Worm (Caenorhabditis elegans) whole organism, L2 larva: ENCODE measurements around the gene F02A9.1.

ENCODE experiments used
- C34F6.9 ChIP-seq: fragments of 150-350 bp; optimal IDR thresholded peaks from 2 replicates; lab custom pipeline; 2014; ENCODE audit warnings: missing biosample characterization, missing genetic modification characterization
- F13H6.1 ChIP-seq: sonication (generic microtip); optimal IDR thresholded peaks from 2 replicates; lab custom pipeline; 2016; ENCODE audit warnings: missing genetic modification characterization, missing compliant biosample characterization
- R02D3.7 ChIP-seq: fragments of 150-350 bp; optimal IDR thresholded peaks from 2 replicates; lab custom pipeline; 2014; ENCODE audit warnings: missing biosample characterization, missing genetic modification characterization
- alr-1 ChIP-seq: fragments of 150-350 bp; optimal IDR thresholded peaks from 2 replicates; lab custom pipeline; 2014; ENCODE audit warnings: missing biosample characterization, missing genetic modification characterization
- ama-1 ChIP-seq: fragments of 150-350 bp; optimal IDR thresholded peaks from 2 replicates; lab custom pipeline; 2018; ENCODE audit warnings: inconsistent platforms
- blmp-1 ChIP-seq: sonication (generic microtip); optimal IDR thresholded peaks from 2 replicates; lab custom pipeline; 2017; ENCODE audit warnings: missing genetic modification characterization, mild to moderate bottlenecking, missing compliant biosample characterization, antibody characterized with exemption, moderate library complexity; ENCODE audit not compliant: insufficient read depth
- ceh-16 ChIP-seq: fragments of 150-350 bp; optimal IDR thresholded peaks from 2 replicates; lab custom pipeline; 2014; ENCODE audit warnings: missing biosample characterization, missing genetic modification characterization
- ceh-82 ChIP-seq: fragments of 150-350 bp; optimal IDR thresholded peaks from 2 replicates; lab custom pipeline; 2014; ENCODE audit warnings: missing biosample characterization, missing genetic modification characterization
- crh-2 ChIP-seq: sonication (generic microtip); optimal IDR thresholded peaks from 2 replicates; lab custom pipeline; 2017; ENCODE audit warnings: missing biosample characterization, missing genetic modification characterization
- dmd-4 ChIP-seq: sonication (generic microtip); optimal IDR thresholded peaks from 2 replicates; lab custom pipeline; 2017; ENCODE audit warnings: missing biosample characterization, missing genetic modification characterization
- egl-27 ChIP-seq: sonication (generic microtip); optimal IDR thresholded peaks from 3 replicates; lab custom pipeline; 2017; ENCODE audit warnings: missing biosample characterization, missing genetic modification reagents, missing genetic modification characterization
- elt-1 ChIP-seq: fragments of 150-350 bp; optimal IDR thresholded peaks from 2 replicates; lab custom pipeline; 2014; ENCODE audit warnings: missing biosample characterization, missing genetic modification characterization
- elt-3 ChIP-seq: sonication (generic microtip); optimal IDR thresholded peaks from 2 replicates; lab custom pipeline; 2017; ENCODE audit warnings: missing biosample characterization, missing genetic modification characterization
- fos-1 ChIP-seq: fragments of 150-350 bp; optimal IDR thresholded peaks from 2 replicates; lab custom pipeline; 2014; ENCODE audit warnings: missing biosample characterization, missing genetic modification characterization
- gmeb-1 ChIP-seq: fragments of 150-350 bp; optimal IDR thresholded peaks from 2 replicates; lab custom pipeline; 2014; ENCODE audit warnings: missing biosample characterization, missing genetic modification characterization
- lin-11 ChIP-seq: fragments of 150-350 bp; sonication (generic microtip); optimal IDR thresholded peaks from 2 replicates; lab custom pipeline; 2014; ENCODE audit warnings: missing biosample characterization, missing genetic modification characterization, inconsistent platforms, mixed read lengths
- lin-13 ChIP-seq: fragments of 150-350 bp; optimal IDR thresholded peaks from 2 replicates; lab custom pipeline; 2014; ENCODE audit warnings: missing biosample characterization, missing genetic modification reagents, missing genetic modification characterization
- lin-39 ChIP-seq: fragments of 150-350 bp; optimal IDR thresholded peaks from 2 replicates; lab custom pipeline; 2014; ENCODE audit warnings: missing biosample characterization, missing genetic modification reagents, missing genetic modification characterization
- lsy-2 ChIP-seq, 2 experiments: fragments of 150-350 bp in 1 of 2; sonication (generic microtip) in 1 of 2; optimal IDR thresholded peaks; 2 replicates each; lab custom pipeline; 2014 to 2017; ENCODE audit warnings: missing biosample characterization in 2 of 2, missing genetic modification characterization in 2 of 2
- mab-5 ChIP-seq: fragments of 150-350 bp; optimal IDR thresholded peaks from 2 replicates; lab custom pipeline; 2014; ENCODE audit warnings: missing biosample characterization, missing genetic modification characterization
- mbf-1 ChIP-seq: sonication (generic microtip); optimal IDR thresholded peaks from 2 replicates; lab custom pipeline; 2017; ENCODE audit warnings: missing biosample characterization, missing genetic modification characterization
- mdl-1 ChIP-seq, 2 experiments: fragments of 150-350 bp in 1 of 2; sonication (generic microtip) in 1 of 2; optimal IDR thresholded peaks; 2 replicates each; lab custom pipeline; 2017; ENCODE audit warnings: missing biosample characterization in 2 of 2, missing genetic modification characterization in 2 of 2
- nhr-10 ChIP-seq: sonication (generic microtip); optimal IDR thresholded peaks from 2 replicates; lab custom pipeline; 2017; ENCODE audit warnings: missing biosample characterization, missing genetic modification characterization
- nhr-11 ChIP-seq: fragments of 150-350 bp; optimal IDR thresholded peaks from 2 replicates; lab custom pipeline; 2014; ENCODE audit warnings: missing biosample characterization, missing genetic modification characterization
- nhr-12 ChIP-seq: fragments of 150-350 bp; optimal IDR thresholded peaks from 2 replicates; lab custom pipeline; 2014; ENCODE audit warnings: missing biosample characterization, missing genetic modification characterization
- nhr-129 ChIP-seq: fragments of 150-350 bp; optimal IDR thresholded peaks from 2 replicates; lab custom pipeline; 2014; ENCODE audit warnings: missing biosample characterization, missing genetic modification characterization
- nhr-21 ChIP-seq: fragments of 150-350 bp; optimal IDR thresholded peaks from 2 replicates; lab custom pipeline; 2014; ENCODE audit warnings: missing biosample characterization, missing genetic modification characterization
- nhr-23 ChIP-seq: fragments of 150-350 bp; optimal IDR thresholded peaks from 2 replicates; lab custom pipeline; 2014; ENCODE audit warnings: missing biosample characterization, missing genetic modification reagents, missing genetic modification characterization
- nhr-25 ChIP-seq: fragments of 150-350 bp; sonication (generic microtip); optimal IDR thresholded peaks from 3 replicates; lab custom pipeline; 2014; ENCODE audit warnings: missing biosample characterization, missing genetic modification characterization
- nhr-6 ChIP-seq: fragments of 150-350 bp; optimal IDR thresholded peaks from 2 replicates; lab custom pipeline; 2014; ENCODE audit warnings: missing biosample characterization, missing genetic modification characterization
- nhr-77 ChIP-seq: fragments of 150-350 bp; optimal IDR thresholded peaks from 2 replicates; lab custom pipeline; 2014; ENCODE audit warnings: missing biosample characterization, missing genetic modification characterization
- skn-1 ChIP-seq: sonication (generic microtip); optimal IDR thresholded peaks from 2 replicates; lab custom pipeline; 2017; ENCODE audit warnings: missing biosample characterization, missing genetic modification characterization
- sma-3 ChIP-seq: sonication (generic microtip); optimal IDR thresholded peaks from 2 replicates; lab custom pipeline; 2016; ENCODE audit warnings: missing genetic modification reagents, missing genetic modification characterization, missing compliant biosample characterization
- sma-9 ChIP-seq, 2 experiments: fragments of 150-350 bp in 1 of 2; sonication (generic microtip) in 1 of 2; optimal IDR thresholded peaks; 2 replicates each; lab custom pipeline; 2014 to 2016; ENCODE audit warnings: missing genetic modification characterization in 2 of 2, mild to moderate bottlenecking in 1 of 2, missing biosample characterization in 1 of 2, missing compliant biosample characterization in 1 of 2, missing genetic modification reagents in 1 of 2, moderate library complexity in 1 of 2
- snpc-4 ChIP-seq: fragments of 150-350 bp; optimal IDR thresholded peaks from 2 replicates; lab custom pipeline; 2014; ENCODE audit warnings: missing biosample characterization, missing genetic modification characterization
- unc-55 ChIP-seq: fragments of 150-350 bp; sonication (generic microtip); optimal IDR thresholded peaks from 3 replicates; lab custom pipeline; 2014; ENCODE audit warnings: missing biosample characterization, missing genetic modification reagents, missing genetic modification characterization
- unc-62 ChIP-seq: fragments of 150-350 bp; optimal IDR thresholded peaks from 2 replicates; lab custom pipeline; 2014; ENCODE audit warnings: missing biosample characterization, missing genetic modification reagents, missing genetic modification characterization
- zag-1 ChIP-seq: fragments of 150-350 bp; optimal IDR thresholded peaks from 2 replicates; lab custom pipeline; 2014; ENCODE audit warnings: missing biosample characterization, missing genetic modification characterization
- ztf-11 ChIP-seq: sonication (generic microtip); optimal IDR thresholded peaks from 2 replicates; lab custom pipeline; 2017; ENCODE audit warnings: missing biosample characterization, missing genetic modification characterization
- ztf-4 ChIP-seq: fragments of 150-350 bp; optimal IDR thresholded peaks from 2 replicates; lab custom pipeline; 2014; ENCODE audit warnings: missing biosample characterization, missing genetic modification characterization

The F02A9.1 gene

ce11 chrIII:9053263-9053662 is 24.3 kb downstream of the F02A9.1 start:
- TF ChIP-seq mbf-1 (tag; lab: Kevin White, UChicago): no peak
- TF ChIP-seq nhr-21 (tag; lab: Kevin White, UChicago): no peak
- TF ChIP-seq lsy-2 (tag; optimal IDR thresholded peaks at IDR 0.05; lab: Kevin White, UChicago): no peak
- no peak for TF ChIP-seq ceh-82 (tag; lab: Kevin White, UChicago)
- TF ChIP-seq ztf-11: no peak
- TF ChIP-seq ztf-4 (tag; lab: Kevin White, UChicago): no peak
- TF ChIP-seq alr-1 (tag; lab: Kevin White, UChicago): no peak
- TF ChIP-seq dmd-4 (tag; lab: Kevin White, UChicago): no peak
- TF ChIP-seq ama-1 (lab: Kevin White, UChicago): peak; percentile 77
- no peak for TF ChIP-seq nhr-6 (tag; lab: Kevin White, UChicago)
- no peak for TF ChIP-seq ceh-16 (tag; lab: Kevin White, UChicago)
- no peak for TF ChIP-seq blmp-1 (tag; lab: Kevin White, UChicago)
- peak; percentile 7 for TF ChIP-seq nhr-25 (tag; lab: Kevin White, UChicago)
- no peak for TF ChIP-seq nhr-10 (tag; lab: Kevin White, UChicago)

ce11 chrIII:9052371-9052978 is 25.1 kb downstream of the F02A9.1 start:
- TF ChIP-seq mdl-1 (tag; optimal IDR thresholded peaks at IDR 0.05; lab: Kevin White, UChicago): peak in 1 of 2 experiments; percentile 3
- TF ChIP-seq lin-13 (GFP tag; lab: Kevin White, UChicago): no peak
- TF ChIP-seq fos-1 (tag; lab: Kevin White, UChicago): peak; percentile 38
- no peak for TF ChIP-seq mab-5 (tag; lab: Kevin White, UChicago)
- TF ChIP-seq gmeb-1 (tag; lab: Kevin White, UChicago): peak; percentile 38
- peak; percentile 38 for TF ChIP-seq sma-9 (GFP tag; optimal IDR thresholded peaks at IDR 0.05; lab: Kevin White, UChicago)
- no peak for TF ChIP-seq sma-9 (tag; optimal IDR thresholded peaks at IDR 0.05; lab: Kevin White, UChicago)
- peak; percentile 37 for TF ChIP-seq F13H6.1 (tag; lab: Kevin White, UChicago)
- TF ChIP-seq ztf-4 (tag; lab: Kevin White, UChicago): peak; percentile 69
- peak; percentile 56 for TF ChIP-seq crh-2 (tag; lab: Kevin White, UChicago)
- peak; percentile 7 for TF ChIP-seq zag-1 (tag; lab: Kevin White, UChicago)
- TF ChIP-seq lsy-2 (tag; optimal IDR thresholded peaks at IDR 0.05; lab: Kevin White, UChicago): peak in 1 of 2 experiments; percentile 47
- TF ChIP-seq unc-55: peak; percentile 54
- peak; percentile 74 for TF ChIP-seq nhr-129
- no peak for TF ChIP-seq egl-27 (tag; lab: Kevin White, UChicago)
- TF ChIP-seq ztf-11: no peak
- peak; percentile 22 for TF ChIP-seq snpc-4 (tag; lab: Kevin White, UChicago)
- peak; percentile 85 for TF ChIP-seq ama-1 (lab: Kevin White, UChicago)
- TF ChIP-seq lin-11: peak; percentile 75

DNA sequence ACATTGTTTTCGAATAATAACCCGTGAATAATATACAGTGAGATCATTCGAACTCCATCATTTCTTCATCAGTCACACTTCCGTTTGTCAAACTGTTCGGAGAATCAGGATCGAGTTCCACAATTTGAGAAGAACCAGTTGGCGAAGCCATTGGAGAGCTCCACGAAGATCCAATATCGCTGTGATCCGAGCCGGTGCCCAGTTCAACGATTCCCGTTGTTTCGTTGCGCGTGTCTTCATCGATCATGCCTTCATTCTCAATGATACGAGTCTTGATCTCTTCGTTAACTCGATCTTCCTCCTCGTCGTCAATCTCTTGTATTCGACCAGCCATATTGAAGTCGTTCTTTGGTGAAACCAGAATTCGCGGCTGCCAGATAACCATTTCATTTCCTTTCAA is 25.9 kb downstream of the F02A9.1 start:
- TF ChIP-seq mbf-1 (tag; lab: Kevin White, UChicago) (no peak), R02D3.7 (tag; lab: Kevin White, UChicago) (no peak), ztf-4 (tag; lab: Kevin White, UChicago) (no peak), lin-13 (GFP tag; lab: Kevin White, UChicago) (no peak), nhr-21 (tag; lab: Kevin White, UChicago) (no peak), lin-39 (tag; lab: Kevin White, UChicago) (no peak), elt-1 (tag; lab: Kevin White, UChicago) (no peak), C34F6.9 (tag; lab: Kevin White, UChicago) (no peak), ceh-16 (tag; lab: Kevin White, UChicago) (no peak), nhr-25 (tag; lab: Kevin White, UChicago) (no peak), ama-1 (lab: Kevin White, UChicago) (no peak), lsy-2 (tag; optimal IDR thresholded peaks at IDR 0.05; lab: Kevin White, UChicago) (no peak), sma-3 (GFP tag; lab: Kevin White, UChicago) (no peak), nhr-12 (tag; lab: Kevin White, UChicago) (no peak), mdl-1 (tag; optimal IDR thresholded peaks at IDR 0.05; lab: Kevin White, UChicago) (no peak)

DNA sequence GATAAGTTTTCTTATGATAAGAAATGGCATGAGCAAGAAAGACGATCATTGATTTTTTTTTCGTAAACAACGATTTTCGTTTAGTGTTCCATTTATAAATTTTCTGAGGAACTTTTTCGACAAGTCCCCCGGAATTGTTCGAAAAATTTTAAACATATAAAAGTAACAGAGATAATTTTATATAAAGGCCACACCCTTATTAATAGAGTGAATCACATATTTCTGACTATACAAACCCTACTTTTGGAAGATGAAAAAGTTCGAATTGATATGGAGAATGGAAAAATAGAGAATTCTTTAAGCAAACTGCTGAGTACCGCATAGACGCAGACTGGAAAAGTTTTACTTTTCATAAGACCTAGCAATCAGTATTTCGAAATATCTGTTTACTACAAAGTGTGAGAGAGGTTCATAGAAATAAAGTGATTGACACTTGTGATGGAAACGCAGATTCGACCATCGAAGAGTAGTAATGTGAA is 26.4 kb downstream of the F02A9.1 start:
- peak; percentile 68 for TF ChIP-seq nhr-6 (tag; lab: Kevin White, UChicago)
- TF ChIP-seq lsy-2 (tag; optimal IDR thresholded peaks at IDR 0.05; lab: Kevin White, UChicago): peak in 1 of 2 experiments; percentile 90
- peak; percentile 73 for TF ChIP-seq sma-3 (GFP tag; lab: Kevin White, UChicago)
- TF ChIP-seq nhr-21 (tag; lab: Kevin White, UChicago): peak; percentile 57
- no peak for TF ChIP-seq nhr-77 (tag; lab: Kevin White, UChicago)
- peak; percentile 13 for TF ChIP-seq nhr-10 (tag; lab: Kevin White, UChicago)
- TF ChIP-seq mdl-1 (tag; optimal IDR thresholded peaks at IDR 0.05; lab: Kevin White, UChicago): no peak
- TF ChIP-seq fos-1 (tag; lab: Kevin White, UChicago): peak; percentile 51
- peak; percentile 90 for TF ChIP-seq crh-2 (tag; lab: Kevin White, UChicago)
- TF ChIP-seq C34F6.9 (tag; lab: Kevin White, UChicago): peak; percentile 95
- TF ChIP-seq ceh-16 (tag; lab: Kevin White, UChicago): no peak
- TF ChIP-seq ztf-4 (tag; lab: Kevin White, UChicago): peak; percentile 98
- peak; percentile 43 for TF ChIP-seq snpc-4 (tag; lab: Kevin White, UChicago)
- peak; percentile 50 for TF ChIP-seq F13H6.1 (tag; lab: Kevin White, UChicago)
- peak; percentile 99 for TF ChIP-seq ama-1 (lab: Kevin White, UChicago)
- peak; percentile 85 for TF ChIP-seq lin-13 (GFP tag; lab: Kevin White, UChicago)
- no peak for TF ChIP-seq ztf-11
- TF ChIP-seq skn-1 (tag; lab: Kevin White, UChicago): peak; percentile 74
- TF ChIP-seq zag-1 (tag; lab: Kevin White, UChicago): peak; percentile 31
- TF ChIP-seq nhr-11: peak; percentile 59
- no peak for TF ChIP-seq alr-1 (tag; lab: Kevin White, UChicago)
- peak; percentile 65 for TF ChIP-seq sma-9 (GFP tag; optimal IDR thresholded peaks at IDR 0.05; lab: Kevin White, UChicago)
- no peak for TF ChIP-seq sma-9 (tag; optimal IDR thresholded peaks at IDR 0.05; lab: Kevin White, UChicago)
- TF ChIP-seq elt-3 (tag; lab: Kevin White, UChicago): no peak
- peak; percentile 0 for TF ChIP-seq unc-62 (GFP tag; lab: Kevin White, UChicago)
- no peak for TF ChIP-seq nhr-23 (tag; lab: Kevin White, UChicago)
- TF ChIP-seq elt-1 (tag; lab: Kevin White, UChicago): no peak
